Fruit fly (Drosophila melanogaster): ENCODE data around the gene fuss.

DNA sequence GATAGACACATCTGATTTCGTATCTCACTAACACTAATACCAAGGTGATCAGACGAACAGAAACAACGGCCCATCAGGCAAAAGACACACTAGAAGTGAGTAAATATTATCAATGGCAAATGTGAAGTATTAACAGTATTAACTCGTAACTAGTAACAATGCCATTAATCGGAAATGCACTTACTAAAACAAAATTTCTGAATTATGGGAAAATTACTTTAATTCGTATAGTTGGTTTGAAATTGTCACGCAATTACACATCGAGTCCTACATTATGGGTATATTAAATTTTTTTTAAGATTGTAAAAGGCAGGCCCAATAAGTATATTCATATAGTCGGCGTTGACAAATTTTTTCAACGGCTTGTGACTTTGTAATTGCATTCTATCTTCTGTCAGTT lies 55.7 kb downstream of the fuss start:
- no peak for TF ChIP-seq ttk (optimal IDR thresholded peaks at IDR 0.05)
- TF ChIP-seq psq (optimal IDR thresholded peaks at IDR 0.05) = no peak
- TF ChIP-seq insv (optimal IDR thresholded peaks at IDR 0.05) = no peak
- TF ChIP-seq h (optimal IDR thresholded peaks at IDR 0.05) = no peak
- TF ChIP-seq Myc (optimal IDR thresholded peaks at IDR 0.05) = no peak

All from Kc167 (cell line).